Fruit fly (Drosophila melanogaster): Measurements from ENCODE around the gene Vti1b.

DNA sequence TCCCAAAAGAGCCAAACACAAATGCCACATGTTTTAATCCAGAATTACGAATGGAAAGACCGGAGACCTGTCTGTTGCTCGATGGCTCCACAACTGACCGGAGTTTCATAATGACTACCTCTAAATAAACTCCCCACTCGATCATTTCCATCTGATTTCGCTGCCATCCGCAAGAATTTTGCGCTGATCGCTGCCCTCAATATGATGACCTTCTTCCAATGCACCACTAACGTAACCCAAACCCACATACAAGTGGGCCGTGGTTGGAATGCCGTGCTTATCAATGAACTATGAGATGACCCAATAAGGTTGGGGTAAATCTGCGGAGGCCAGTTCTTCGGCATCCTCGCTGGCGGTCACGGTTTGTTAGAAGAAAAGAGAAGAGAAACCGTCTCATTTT lies 11.8 kb upstream of the Vti1b start, which contains the start of gene CG14309:
- no peak for TF ChIP-seq GATAd (GFP tag; optimal IDR thresholded peaks at IDR 0.05)
- no peak for TF ChIP-seq dmrt93B (GFP tag; optimal IDR thresholded peaks at IDR 0.05)
- TF ChIP-seq psq (GFP tag; optimal IDR thresholded peaks at IDR 0.05): no peak
- TF ChIP-seq Jra (GFP tag; optimal IDR thresholded peaks at IDR 0.05): no peak
- TF ChIP-seq Dif (GFP tag; optimal IDR thresholded peaks at IDR 0.05; ENCODE audit: partially characterized antibody): no peak
- TF ChIP-seq fru (GFP tag; optimal IDR thresholded peaks at IDR 0.05): no peak
- TF ChIP-seq pan (optimal IDR thresholded peaks at IDR 0.05): no peak
- TF ChIP-seq OdsH (GFP tag; optimal IDR thresholded peaks at IDR 0.05): no peak
- TF ChIP-seq br (GFP tag; optimal IDR thresholded peaks at IDR 0.05): no peak
- no peak for TF ChIP-seq Hnf4 (GFP tag; optimal IDR thresholded peaks at IDR 0.05)
